Worm (Caenorhabditis elegans) whole organism, L4 larva: Measurements from ENCODE around the gene B0302.5.

Experiments used
- ZK546.5 ChIP-seq, 2 experiments: sonication (generic microtip); optimal IDR thresholded peaks; 2 replicates each; lab custom pipeline; 2017; ENCODE audit warnings: missing biosample characterization in 2 of 2, missing genetic modification characterization in 2 of 2
- lsy-2 ChIP-seq, 2 experiments: fragments of 150-350 bp in 1 of 2; sonication (generic microtip) in 1 of 2; optimal IDR thresholded peaks; 2 replicates each; lab custom pipeline; 2014 to 2017; ENCODE audit warnings: missing biosample characterization in 2 of 2, missing genetic modification characterization in 2 of 2
- mep-1 ChIP-seq: fragments of 150-350 bp; sonication (generic microtip); optimal IDR thresholded peaks from 3 replicates; lab custom pipeline; 2014; ENCODE audit warnings: missing biosample characterization, missing genetic modification characterization
- zag-1 ChIP-seq: fragments of 150-350 bp; optimal IDR thresholded peaks from 2 replicates; lab custom pipeline; 2014; ENCODE audit warnings: missing biosample characterization, missing genetic modification characterization
- zip-2 ChIP-seq: fragments of 150-350 bp; optimal IDR thresholded peaks from 2 replicates; lab custom pipeline; 2014; ENCODE audit warnings: missing biosample characterization, missing genetic modification characterization

ce11 chrX:17209265-17209664, 14.3 kb upstream of the B0302.5 start, which contains the start of gene T08G2.2:
- TF ChIP-seq zag-1 (tag; lab: Kevin White, UChicago) (no peak), ZK546.5 (tag; optimal IDR thresholded peaks at IDR 0.05; lab: Kevin White, UChicago) (no peak), lsy-2 (tag; optimal IDR thresholded peaks at IDR 0.05; lab: Kevin White, UChicago) (no peak), mep-1 (tag; lab: Kevin White, UChicago) (no peak), zip-2 (no peak)
